Fruit fly (Drosophila melanogaster): ENCODE measurements around the gene CG43155.

CG43155 gene

dm6 chrX:11449476-11450119 lies 10.0 kb upstream of the CG43155 start (continued):
- TF ChIP-seq fu2 (GFP tag; optimal IDR thresholded peaks at IDR 0.05) = peak; percentile 83
- no peak for TF ChIP-seq ash1 (GFP tag; optimal IDR thresholded peaks at IDR 0.05)
- TF ChIP-seq CG2199 (GFP tag; IDR thresholded peaks at IDR 0.05) = peak; percentile 80; the same call in 1 of the 3 replicates
- TF ChIP-seq CG12391 (tag; optimal IDR thresholded peaks at IDR 0.05) = peak; percentile 74
- peak; percentile 84 for TF ChIP-seq otp (GFP tag; IDR thresholded peaks at IDR 0.05)
- peak; percentile 88 for TF ChIP-seq lmd (GFP tag; IDR thresholded peaks at IDR 0.05)
- TF ChIP-seq CG16813 (GFP tag; IDR thresholded peaks at IDR 0.05; ENCODE audit: partially characterized antibody) = no peak
- peak; percentile 84 for TF ChIP-seq Atf3 (GFP tag; optimal IDR thresholded peaks at IDR 0.05)
- TF ChIP-seq CG14667 (GFP tag; IDR thresholded peaks at IDR 0.05) = peak; percentile 85
- TF ChIP-seq CG11560 (tag; IDR thresholded peaks at IDR 0.05) = peak; percentile 79; the same call in 2 of the 3 replicates
- TF ChIP-seq H15 (GFP tag; IDR thresholded peaks at IDR 0.05) = peak; percentile 60; the same call in 1 of the 3 replicates
- TF ChIP-seq YL-1 (GFP tag; optimal IDR thresholded peaks at IDR 0.05) = peak; percentile 13
- TF ChIP-seq HLH54F (GFP tag; optimal IDR thresholded peaks at IDR 0.05) = peak; percentile 83
- peak in 1 of 2 experiments; percentile 22 for TF ChIP-seq crp (GFP tag; optimal IDR thresholded peaks at IDR 0.05)
- TF ChIP-seq CG12744 (GFP tag; optimal IDR thresholded peaks at IDR 0.05) = peak; percentile 71
- TF ChIP-seq Bdp1 (GFP tag; optimal IDR thresholded peaks at IDR 0.05) = peak; percentile 57
- TF ChIP-seq ac (GFP tag; optimal IDR thresholded peaks at IDR 0.05) = peak; percentile 17
- peak; percentile 86 for TF ChIP-seq pnt (GFP tag; optimal IDR thresholded peaks at IDR 0.05)
- peak; percentile 74 for TF ChIP-seq wek (GFP tag; optimal IDR thresholded peaks at IDR 0.05)
- TF ChIP-seq eve (GFP tag; optimal IDR thresholded peaks at IDR 0.05) = peak in 1 of 2 experiments; percentile 92
- no peak for TF ChIP-seq CG34224 (GFP tag; IDR thresholded peaks at IDR 0.05; ENCODE audit: partially characterized antibody)
- TF ChIP-seq bigmax (GFP tag; optimal IDR thresholded peaks at IDR 0.05) = no peak
- peak; percentile 82 for TF ChIP-seq phol (tag; optimal IDR thresholded peaks at IDR 0.05)
- TF ChIP-seq amos (GFP tag; IDR thresholded peaks at IDR 0.05; ENCODE audit: partially characterized antibody) = no peak
- TF ChIP-seq Sry-β (GFP tag; optimal IDR thresholded peaks at IDR 0.05) = no peak
- TF ChIP-seq rib (GFP tag; IDR thresholded peaks at IDR 0.05) = peak; percentile 70; the same call in 1 of the 2 replicates
- no peak for TF ChIP-seq CG2129 (GFP tag; IDR thresholded peaks at IDR 0.05; ENCODE audit: partially characterized antibody)
- TF ChIP-seq MTF-1 (GFP tag; optimal IDR thresholded peaks at IDR 0.05; ENCODE audit: borderline replicate concordance) = peak; percentile 74
- peak; percentile 81 for TF ChIP-seq CG6813 (GFP tag; optimal IDR thresholded peaks at IDR 0.05)
- TF ChIP-seq mirr (GFP tag; optimal IDR thresholded peaks at IDR 0.05) = peak; percentile 86
- TF ChIP-seq ci (GFP tag; IDR thresholded peaks at IDR 0.05) = peak; percentile 94
- peak; percentile 74 for TF ChIP-seq pho (GFP tag; optimal IDR thresholded peaks at IDR 0.05)
- peak; percentile 75 for TF ChIP-seq tup (GFP tag; optimal IDR thresholded peaks at IDR 0.05)
- TF ChIP-seq Elba2 (GFP tag; optimal IDR thresholded peaks at IDR 0.05) = peak; percentile 73
- TF ChIP-seq vvl (GFP tag; IDR thresholded peaks at IDR 0.05) = peak; percentile 93
- peak; percentile 82 for TF ChIP-seq CG17385 (GFP tag; optimal IDR thresholded peaks at IDR 0.05)
- peak; percentile 85 for TF ChIP-seq B-H1 (GFP tag; IDR thresholded peaks at IDR 0.05)
- TF ChIP-seq CG3163 (GFP tag; optimal IDR thresholded peaks at IDR 0.05) = peak; percentile 64
- peak; percentile 90 for TF ChIP-seq Antp (GFP tag; optimal IDR thresholded peaks at IDR 0.05)
- peak; percentile 24 for TF ChIP-seq CG15479 (GFP tag; optimal IDR thresholded peaks at IDR 0.05)
- TF ChIP-seq Mes4 (GFP tag; optimal IDR thresholded peaks at IDR 0.05) = peak; percentile 76
- peak; percentile 65 for TF ChIP-seq CG6854 (GFP tag; optimal IDR thresholded peaks at IDR 0.05)
- TF ChIP-seq CG14965 (GFP tag; optimal IDR thresholded peaks at IDR 0.05; ENCODE audit: borderline replicate concordance) = peak; percentile 35
- peak; percentile 53 for TF ChIP-seq CG2875 (GFP tag; optimal IDR thresholded peaks at IDR 0.05)
- TF ChIP-seq CG14441 (GFP tag; IDR thresholded peaks at IDR 0.05) = peak; percentile 91
- TF ChIP-seq emc (GFP tag; optimal IDR thresholded peaks at IDR 0.05) = peak; percentile 56
- peak; percentile 58 for TF ChIP-seq E2f2 (GFP tag; IDR thresholded peaks at IDR 0.05)
- TF ChIP-seq btn (GFP tag; optimal IDR thresholded peaks at IDR 0.05) = peak; percentile 68
- 0 out of 2 replicates have a peak, but pooled peaks have one; percentile 16 for TF ChIP-seq Adf1 (GFP tag; IDR thresholded peaks at IDR 0.05)
